Worm (Caenorhabditis elegans) whole organism, dauer: ENCODE measurements around the gene B0035.22.

Experiments
- unc-62 ChIP-seq: sonication (generic microtip); optimal IDR thresholded peaks from 2 replicates; lab custom pipeline; 2017; ENCODE audit warnings: missing biosample characterization, missing genetic modification reagents, missing genetic modification characterization

B0035.22 gene

ce11 chrIV:11344288-11344687 lies 29.3 kb downstream of the B0035.22 start:
- TF ChIP-seq unc-62 (GFP tag; lab: Kevin White, UChicago) = no peak

ce11 chrIV:11347275-11347674 lies 32.3 kb downstream of the B0035.22 start:
- TF ChIP-seq unc-62 (GFP tag; lab: Kevin White, UChicago) = no peak

ce11 chrIV:11348822-11349221 lies 33.9 kb downstream of the B0035.22 start:
- no peak for TF ChIP-seq unc-62 (GFP tag; lab: Kevin White, UChicago)

- TF ChIP-seq unc-62 (GFP tag; lab: Kevin White, UChicago) = no peak
Observed at ce11 chrIV:11349747-11350146, 34.8 kb downstream of the B0035.22 start.

ce11 chrIV:11350809-11351208 lies 35.9 kb downstream of the B0035.22 start:
- no peak for TF ChIP-seq unc-62 (GFP tag; lab: Kevin White, UChicago)

ce11 chrIV:11351563-11351962 lies 36.6 kb downstream of the B0035.22 start:
- no peak for TF ChIP-seq unc-62 (GFP tag; lab: Kevin White, UChicago)

ce11 chrIV:11352768-11353167 lies 37.8 kb downstream of the B0035.22 start:
- TF ChIP-seq unc-62 (GFP tag; lab: Kevin White, UChicago) = no peak

ce11 chrIV:11353946-11354458 lies 39.0 kb downstream of the B0035.22 start, which contains the start of gene T01G1.2:
TSS of gene T01G1.2 (plus strand) at chrIV:11354408.
- no peak for TF ChIP-seq unc-62 (GFP tag; lab: Kevin White, UChicago)

ce11 chrIV:11359769-11360168 lies 44.8 kb downstream of the B0035.22 start, which contains the start of gene klp-12:
TSS of gene klp-12 (minus strand) at chrIV:11359869.
- TF ChIP-seq unc-62 (GFP tag; lab: Kevin White, UChicago) = no peak

- no peak for TF ChIP-seq unc-62 (GFP tag; lab: Kevin White, UChicago)
Observed at ce11 chrIV:11361409-11361808, 46.5 kb downstream of the B0035.22 start, which contains the start of gene T01G1.4. TSS of gene T01G1.4 (minus strand) at chrIV:11361509.

ce11 chrIV:11363806-11364562 lies 49.0 kb downstream of the B0035.22 start:
- no peak for TF ChIP-seq unc-62 (GFP tag; lab: Kevin White, UChicago)
